Worm (Caenorhabditis elegans): ENCODE measurements around the gene Y26G10.6.

ce11 chrV:17718647-17719046, 18.9 kb downstream of the Y26G10.6 start, which contains the start of gene str-77:
- TF ChIP-seq nhr-77 (tag; optimal IDR thresholded peaks at IDR 0.05), result no peak
- no peak for TF ChIP-seq eor-1 (tag; optimal IDR thresholded peaks at IDR 0.05)

All from whole organism, L3 larva.